Worm (Caenorhabditis elegans) whole organism, L3 larva: ENCODE results near the gene clec-147.

Source experiments
- aly-2 ChIP-seq: fragments of 150-350 bp; optimal IDR thresholded peaks from 2 replicates; lab custom pipeline; 2014; ENCODE audit warnings: missing biosample characterization, missing genetic modification characterization
- lin-39 ChIP-seq: fragments of 150-350 bp; optimal IDR thresholded peaks from 2 replicates; lab custom pipeline; 2018; ENCODE audit warnings: missing biosample characterization, missing genetic modification reagents, missing genetic modification characterization
- lsy-12 ChIP-seq: sonication (generic microtip); optimal IDR thresholded peaks from 2 replicates; lab custom pipeline; 2016; ENCODE audit warnings: mild to moderate bottlenecking, missing genetic modification characterization, missing compliant biosample characterization
- nhr-11 ChIP-seq: fragments of 150-350 bp; optimal IDR thresholded peaks from 2 replicates; lab custom pipeline; 2014; ENCODE audit warnings: missing biosample characterization, missing genetic modification characterization
- nhr-237 ChIP-seq: fragments of 150-350 bp; optimal IDR thresholded peaks from 2 replicates; lab custom pipeline; 2014; ENCODE audit warnings: missing biosample characterization, missing genetic modification characterization
- nhr-76 ChIP-seq: fragments of 150-350 bp; sonication (generic microtip); optimal IDR thresholded peaks from 5 replicates; lab custom pipeline; 2014; ENCODE audit warnings: missing biosample characterization, missing genetic modification characterization

DNA sequence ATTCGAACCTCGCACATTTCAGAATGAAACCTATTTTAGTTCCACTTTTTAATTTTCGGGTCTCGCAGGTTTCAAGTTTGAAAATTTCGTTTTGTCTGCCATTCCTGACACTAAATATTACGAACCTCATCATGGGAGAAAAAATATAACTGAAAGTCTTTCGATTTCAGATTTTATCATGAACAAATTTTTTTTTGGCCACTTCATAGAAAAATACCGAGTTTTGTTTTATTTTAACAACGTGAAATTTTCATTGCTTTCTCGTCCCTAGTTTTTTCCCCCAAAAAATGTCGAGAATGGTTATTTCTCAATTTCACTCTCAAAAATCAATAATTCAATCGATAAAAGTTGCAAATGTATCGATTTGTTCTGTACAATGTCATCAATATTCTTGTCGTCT lies 41.1 kb upstream of the clec-147 start, which contains the start of gene C01G12.9:
- TF ChIP-seq aly-2, result no peak
- TF ChIP-seq nhr-76 (tag; lab: Kevin White, UChicago), result no peak
- TF ChIP-seq nhr-11 (tag; lab: Kevin White, UChicago), result no peak
- TF ChIP-seq nhr-237, result no peak
- no peak for TF ChIP-seq lin-39 (tag; lab: Kevin White, UChicago)
- no peak for TF ChIP-seq lsy-12
